Fruit fly (Drosophila melanogaster) whole organism, embryonic: Measurements from ENCODE around the gene CG13243.

ENCODE experiments used
- CG10654 ChIP-seq: fragments of 200-800 bp; sonication (Bioruptor generic); optimal IDR thresholded peaks from 2 replicates; lab custom pipeline; 2016; ENCODE audit warnings: missing biosample characterization, missing genetic modification characterization
- CG11085 ChIP-seq: fragments of 200-800 bp; sonication (Bioruptor generic); IDR thresholded peaks from 2 replicates; pipeline ENCODE4 v1.3.6; 2022; ENCODE audit warnings: missing biosample characterization, missing genetic modification characterization
- CG12942 ChIP-seq: fragments of 200-800 bp; sonication (Bioruptor generic); optimal IDR thresholded peaks from 3 replicates; lab custom pipeline; 2016; ENCODE audit warnings: missing biosample characterization, missing genetic modification characterization
- CG13296 ChIP-seq: fragments of 200-800 bp; sonication (Bioruptor generic); optimal IDR thresholded peaks from 3 replicates; lab custom pipeline; 2018; ENCODE audit warnings: missing biosample characterization, mild to moderate bottlenecking, missing genetic modification characterization
- CG13424 ChIP-seq: fragments of 200-800 bp; sonication (Bioruptor generic); optimal IDR thresholded peaks from 2 replicates; lab custom pipeline; 2019; ENCODE audit warnings: missing biosample characterization, mild to moderate bottlenecking, missing genetic modification characterization, moderate library complexity
- CG14014 ChIP-seq: fragments of 200-800 bp; sonication (Bioruptor generic); IDR thresholded peaks from 2 replicates; pipeline ENCODE4 v1.3.6; 2022; ENCODE audit warnings: missing biosample characterization, missing genetic modification characterization
- CG17186 ChIP-seq: fragments of 200-800 bp; sonication (Bioruptor generic); optimal IDR thresholded peaks from 3 replicates; lab custom pipeline; 2017; ENCODE audit warnings: missing biosample characterization, missing genetic modification reagents, missing genetic modification characterization
- CG1792 ChIP-seq: fragments of 200-800 bp; sonication (Bioruptor generic); optimal IDR thresholded peaks from 2 replicates; lab custom pipeline; 2016; ENCODE audit warnings: missing biosample characterization, missing genetic modification characterization
- CG18619 ChIP-seq: fragments of 200-800 bp; sonication (Bioruptor generic); optimal IDR thresholded peaks from 3 replicates; lab custom pipeline; 2017; ENCODE audit warnings: missing biosample characterization, mild to moderate bottlenecking, missing genetic modification characterization
- CG31441 ChIP-seq: fragments of 200-800 bp; sonication (Bioruptor generic); IDR thresholded peaks from 2 replicates; pipeline ENCODE4 v1.3.6; 2022; ENCODE audit warnings: missing biosample characterization, missing genetic modification characterization
- CG3281 ChIP-seq: fragments of 200-800 bp; sonication (Bioruptor generic); optimal IDR thresholded peaks from 3 replicates; lab custom pipeline; 2017; ENCODE audit warnings: missing biosample characterization, mild to moderate bottlenecking, missing genetic modification characterization
- CG34224 ChIP-seq: fragments of 200-800 bp; sonication (Bioruptor generic); IDR thresholded peaks from 3 replicates; pipeline ENCODE4 v1.3.6; 2022; ENCODE audit warnings: missing biosample characterization, missing genetic modification characterization; ENCODE audit not compliant: partially characterized antibody
- CG4617 ChIP-seq: fragments of 200-800 bp; sonication (Bioruptor generic); optimal IDR thresholded peaks from 3 replicates; lab custom pipeline; 2016; ENCODE audit warnings: missing biosample characterization, missing genetic modification characterization, borderline replicate concordance
- CG6689 ChIP-seq: fragments of 200-800 bp; sonication (Bioruptor generic); IDR thresholded peaks from 2 replicates; pipeline ENCODE4 v1.3.6; 2022; ENCODE audit warnings: missing biosample characterization, missing genetic modification characterization
- CG7556 ChIP-seq: fragments of 200-800 bp; sonication (Bioruptor generic); optimal IDR thresholded peaks from 2 replicates; lab custom pipeline; 2017; ENCODE audit warnings: missing biosample characterization, mild to moderate bottlenecking, missing genetic modification characterization
- CG7745 ChIP-seq: fragments of 200-800 bp; sonication (Bioruptor generic); optimal IDR thresholded peaks from 2 replicates; lab custom pipeline; 2018; ENCODE audit warnings: missing biosample characterization, mild to moderate bottlenecking, missing genetic modification characterization, moderate library complexity
- CG7928 ChIP-seq: fragments of 200-800 bp; sonication (Bioruptor generic); optimal IDR thresholded peaks from 2 replicates; lab custom pipeline; 2017; ENCODE audit warnings: missing biosample characterization, mild to moderate bottlenecking, missing genetic modification characterization
- CG8944 ChIP-seq: fragments of 200-800 bp; sonication (Bioruptor generic); optimal IDR thresholded peaks from 3 replicates; lab custom pipeline; 2016; ENCODE audit warnings: missing biosample characterization, missing genetic modification characterization
- D19B ChIP-seq: fragments of 200-800 bp; sonication (Bioruptor generic); optimal IDR thresholded peaks from 2 replicates; lab custom pipeline; 2017; ENCODE audit warnings: missing biosample characterization, mild to moderate bottlenecking, missing genetic modification characterization
- Dad ChIP-seq: fragments of 200-800 bp; sonication (Bioruptor generic); optimal IDR thresholded peaks from 3 replicates; lab custom pipeline; 2016; ENCODE audit warnings: missing biosample characterization, missing genetic modification characterization
- Doc2 ChIP-seq: fragments of 200-800 bp; sonication (Bioruptor generic); IDR thresholded peaks from 2 replicates; pipeline ENCODE4 v1.3.6; 2022; ENCODE audit warnings: missing biosample characterization, missing genetic modification characterization
- GATAe ChIP-seq: fragments of 200-800 bp; sonication (Bioruptor generic); conservative IDR thresholded peaks from 2 replicates; pipeline ENCODE4 v1.3.6; 2022; ENCODE audit warnings: missing biosample characterization, missing genetic modification characterization
- HLH4C ChIP-seq: fragments of 200-800 bp; sonication (Bioruptor generic); IDR thresholded peaks from 3 replicates; pipeline ENCODE4 v1.3.6; 2022; ENCODE audit warnings: missing biosample characterization, missing genetic modification characterization; ENCODE audit not compliant: partially characterized antibody
- Hsf ChIP-seq: fragments of 200-800 bp; sonication (Bioruptor generic); optimal IDR thresholded peaks from 3 replicates; lab custom pipeline; 2016; ENCODE audit warnings: missing biosample characterization, missing genetic modification characterization
- NFAT ChIP-seq: fragments of 200-800 bp; sonication (Bioruptor generic); IDR thresholded peaks from 2 replicates; pipeline ENCODE4 v1.3.6; 2022; ENCODE audit warnings: missing biosample characterization, missing genetic modification characterization
- Oaz ChIP-seq: fragments of 200-800 bp; sonication (Bioruptor generic); IDR thresholded peaks from 2 replicates; pipeline ENCODE4 v1.3.6; 2022; ENCODE audit warnings: missing biosample characterization, missing genetic modification characterization
- Rx ChIP-seq: fragments of 200-800 bp; sonication (Bioruptor generic); IDR thresholded peaks from 2 replicates; pipeline ENCODE4 v1.3.6; 2022; ENCODE audit warnings: missing biosample characterization, missing genetic modification characterization
- amos ChIP-seq: fragments of 200-800 bp; sonication (Bioruptor generic); IDR thresholded peaks from 2 replicates; pipeline ENCODE4 v1.3.6; 2022; ENCODE audit warnings: missing biosample characterization, missing genetic modification characterization; ENCODE audit not compliant: partially characterized antibody
- ase ChIP-seq: fragments of 200-800 bp; sonication (Bioruptor generic); IDR thresholded peaks from 3 replicates; pipeline ENCODE4 v1.3.6; 2022; ENCODE audit warnings: missing biosample characterization, missing genetic modification characterization
- ci ChIP-seq: fragments of 200-800 bp; sonication (Bioruptor generic); IDR thresholded peaks from 3 replicates; pipeline ENCODE4 v1.3.6; 2022; ENCODE audit warnings: missing biosample characterization, missing genetic modification characterization
- crp ChIP-seq, 2 experiments: fragments of 200-800 bp; sonication (Bioruptor generic); optimal IDR thresholded peaks; 2 replicates in 1 of 2; 3 replicates in 1 of 2; lab custom pipeline; 2017; ENCODE audit warnings: missing biosample characterization in 2 of 2, missing genetic modification characterization in 2 of 2, mild to moderate bottlenecking in 1 of 2, moderate library complexity in 1 of 2
- ewg ChIP-seq: fragments of 200-800 bp; sonication (Bioruptor generic); optimal IDR thresholded peaks from 3 replicates; lab custom pipeline; 2017; ENCODE audit warnings: mild to moderate bottlenecking, missing biosample characterization, missing genetic modification reagents, missing genetic modification characterization
- fd102C ChIP-seq: fragments of 200-800 bp; sonication (Bioruptor generic); optimal IDR thresholded peaks from 2 replicates; lab custom pipeline; 2018; ENCODE audit warnings: missing biosample characterization, mild to moderate bottlenecking, missing genetic modification characterization, moderate library complexity
- her ChIP-seq: fragments of 200-800 bp; sonication (Bioruptor generic); optimal IDR thresholded peaks from 2 replicates; lab custom pipeline; 2016; ENCODE audit warnings: missing biosample characterization, missing genetic modification characterization
- ind ChIP-seq: fragments of 200-800 bp; sonication (Bioruptor generic); optimal IDR thresholded peaks from 3 replicates; lab custom pipeline; 2016; ENCODE audit warnings: missing biosample characterization, missing genetic modification characterization
- jumu ChIP-seq: fragments of 200-800 bp; sonication (Bioruptor generic); optimal IDR thresholded peaks from 3 replicates; lab custom pipeline; 2016; ENCODE audit warnings: missing biosample characterization, missing genetic modification characterization
- ken ChIP-seq: fragments of 200-800 bp; sonication (Bioruptor generic); IDR thresholded peaks from 3 replicates; pipeline ENCODE4 v1.3.6; 2022; ENCODE audit warnings: missing biosample characterization, missing genetic modification characterization
- lab ChIP-seq: fragments of 200-800 bp; sonication (Bioruptor generic); optimal IDR thresholded peaks from 3 replicates; lab custom pipeline; 2017; ENCODE audit warnings: missing biosample characterization, missing genetic modification characterization, mild to moderate bottlenecking, moderate library complexity, missing genetic modification reagents
- lbe ChIP-seq: fragments of 200-800 bp; sonication (Bioruptor generic); optimal IDR thresholded peaks from 2 replicates; lab custom pipeline; 2016; ENCODE audit warnings: missing biosample characterization, mild to moderate bottlenecking, missing genetic modification characterization
- pho ChIP-seq: fragments of 200-800 bp; sonication (Bioruptor generic); optimal IDR thresholded peaks from 2 replicates; lab custom pipeline; 2016; ENCODE audit warnings: missing biosample characterization, missing genetic modification characterization
- psq ChIP-seq: fragments of 200-800 bp; sonication (Bioruptor generic); optimal IDR thresholded peaks from 2 replicates; lab custom pipeline; 2017; ENCODE audit warnings: missing biosample characterization, missing genetic modification characterization
- salm ChIP-seq: fragments of 200-800 bp; sonication (Bioruptor generic); optimal IDR thresholded peaks from 2 replicates; lab custom pipeline; 2018; ENCODE audit warnings: missing biosample characterization, mild to moderate bottlenecking, missing genetic modification characterization
- seq ChIP-seq: fragments of 200-800 bp; sonication (Bioruptor generic); IDR thresholded peaks from 2 replicates; pipeline ENCODE4 v1.3.6; 2022; ENCODE audit warnings: missing biosample characterization, missing genetic modification characterization
- shn ChIP-seq: fragments of 200-800 bp; sonication (Bioruptor generic); optimal IDR thresholded peaks from 3 replicates; lab custom pipeline; 2016; ENCODE audit warnings: missing biosample characterization, missing genetic modification characterization
- sima ChIP-seq: fragments of 200-800 bp; sonication (Bioruptor generic); optimal IDR thresholded peaks from 2 replicates; lab custom pipeline; 2016; ENCODE audit warnings: missing biosample characterization, missing genetic modification characterization
- stc ChIP-seq: fragments of 200-800 bp; sonication (Bioruptor generic); IDR thresholded peaks from 2 replicates; pipeline ENCODE4 v1.3.6; 2022; ENCODE audit warnings: missing biosample characterization, missing genetic modification characterization
- tio ChIP-seq: fragments of 200-800 bp; sonication (Bioruptor generic); optimal IDR thresholded peaks from 2 replicates; lab custom pipeline; 2017; ENCODE audit warnings: missing biosample characterization, missing genetic modification characterization, inconsistent platforms
- trh ChIP-seq: fragments of 200-800 bp; sonication (Bioruptor generic); optimal IDR thresholded peaks from 2 replicates; lab custom pipeline; 2016; ENCODE audit warnings: missing biosample characterization, missing genetic modification characterization
- twi ChIP-seq: fragments of 200-800 bp; optimal IDR thresholded peaks from 2 replicates; lab custom pipeline; 2019; ENCODE audit warnings: missing biosample characterization, mild to moderate bottlenecking, missing genetic modification characterization, moderate library complexity
- vfl ChIP-seq: fragments of 200-800 bp; sonication (Bioruptor generic); optimal IDR thresholded peaks from 2 replicates; lab custom pipeline; 2016; ENCODE audit warnings: missing biosample characterization, missing genetic modification characterization

CG13243 gene

dm6 chr2L:15846600-15846999 lies 5.8 kb upstream of the CG13243 start:
- TF ChIP-seq sima = no peak
- no peak for TF ChIP-seq NFAT
- TF ChIP-seq lab (GFP tag; lab: Kevin White, UChicago) = no peak
- TF ChIP-seq CG7556 = no peak
- TF ChIP-seq Dad (GFP tag; lab: Kevin White, UChicago) = no peak
- TF ChIP-seq tio = no peak
- TF ChIP-seq D19B (GFP tag; lab: Kevin White, UChicago) = no peak
- no peak for TF ChIP-seq twi (tag; lab: Kevin White, UChicago)
- TF ChIP-seq CG7745 = no peak
- no peak for TF ChIP-seq Hsf (GFP tag; lab: Kevin White, UChicago)
- TF ChIP-seq CG10654 = no peak
- TF ChIP-seq fd102C (GFP tag; lab: Kevin White, UChicago) = no peak
- no peak for TF ChIP-seq CG7928 (GFP tag; lab: Kevin White, UChicago)

- TF ChIP-seq trh (GFP tag; lab: Kevin White, UChicago) (no peak), ewg (no peak), her (GFP tag; lab: Kevin White, UChicago) (no peak), ci (GFP tag; lab: Robert Waterston, UW) (no peak), CG1792 (GFP tag; lab: Kevin White, UChicago) (no peak), CG14014 (GFP tag; lab: Robert Waterston, UW) (no peak), salm (tag; lab: Kevin White, UChicago) (no peak), seq (GFP tag; lab: Robert Waterston, UW) (no peak), CG6689 (GFP tag; lab: Robert Waterston, UW) (no peak)
Observed at dm6 chr2L:15853826-15854225, 1.4 kb downstream of the CG13243 start, which contains the start of gene Tektin-A. Tektin-A (plus strand) TSS chr2L:15854126.

- TF ChIP-seq CG7745 (no peak), ase (GFP tag; lab: Robert Waterston, UW) (no peak), shn (GFP tag; lab: Kevin White, UChicago) (no peak), CG31441 (GFP tag; lab: Robert Waterston, UW) (no peak), Rx (no peak), CG3281 (GFP tag; lab: Kevin White, UChicago) (no peak), CG34224 (GFP tag; lab: Robert Waterston, UW) (no peak), CG13296 (GFP tag; lab: Kevin White, UChicago) (no peak), CG6689 (GFP tag; lab: Robert Waterston, UW) (no peak), jumu (GFP tag; lab: Kevin White, UChicago) (no peak), ewg (no peak), CG8944 (no peak), CG17186 (GFP tag; lab: Kevin White, UChicago) (no peak), psq (GFP tag; lab: Kevin White, UChicago) (no peak), ken (no peak), GATAe (no peak), CG4617 (GFP tag; lab: Kevin White, UChicago) (no peak), vfl (no peak)
- TF ChIP-seq, all 482 proteins: peak for 0
Observed at dm6 chr2L:15865361-15865760, 13.0 kb downstream of the CG13243 start, which contains the start of gene CG42792. CG42792 (minus strand) TSS chr2L:15865461.

dm6 chr2L:15880056-15880455 lies 27.7 kb downstream of the CG13243 start, which contains the start of gene CG7653:
CG7653 (minus strand) TSS chr2L:15880156.
- TF ChIP-seq lbe (GFP tag; lab: Kevin White, UChicago) (no peak), amos (no peak), ind (no peak), Doc2 (GFP tag; lab: Robert Waterston, UW) (no peak), HLH4C (GFP tag; lab: Robert Waterston, UW) (no peak), crp (GFP tag; optimal IDR thresholded peaks at IDR 0.05; lab: Kevin White, UChicago) (no peak), CG11085 (GFP tag; lab: Robert Waterston, UW) (no peak), CG18619 (no peak), Oaz (GFP tag; lab: Robert Waterston, UW) (no peak), CG12942 (no peak), CG13424 (tag; lab: Kevin White, UChicago) (no peak), pho (GFP tag; lab: Kevin White, UChicago) (no peak), stc (GFP tag; lab: Robert Waterston, UW) (no peak)
